Worm (Caenorhabditis elegans) whole organism, early embryonic: ENCODE results near the gene twk-7.

ENCODE experiments used
- F13C5.2 ChIP-seq: sonication (generic microtip); optimal IDR thresholded peaks from 2 replicates; lab custom pipeline; 2017; ENCODE audit warnings: mild to moderate bottlenecking, missing genetic modification characterization, inconsistent platforms, missing compliant biosample characterization
- aly-1 ChIP-seq: sonication (generic microtip); optimal IDR thresholded peaks from 2 replicates; lab custom pipeline; 2016; ENCODE audit warnings: missing genetic modification characterization, missing compliant biosample characterization
- ama-1 ChIP-seq: fragments of 150-350 bp; optimal IDR thresholded peaks from 2 replicates; lab custom pipeline; 2014
- ceh-13 ChIP-seq: fragments of 200-800 bp; sonication (Bioruptor generic); optimal IDR thresholded peaks from 2 replicates; lab custom pipeline; 2018; ENCODE audit warnings: mild to moderate bottlenecking, missing genetic modification characterization, missing compliant biosample characterization
- ets-7 ChIP-seq: sonication (generic microtip); optimal IDR thresholded peaks from 2 replicates; lab custom pipeline; 2016; ENCODE audit warnings: missing genotype, missing genetic modification characterization, missing compliant biosample characterization
- flt-1 ChIP-seq: fragments of 200-800 bp; sonication (Bioruptor generic); IDR thresholded peaks from 2 replicates; pipeline ENCODE4 v1.3.6; 2022; ENCODE audit warnings: missing genetic modification characterization, missing compliant biosample characterization
- hmbx-1 ChIP-seq: sonication (generic microtip); optimal IDR thresholded peaks from 2 replicates; lab custom pipeline; 2016; ENCODE audit warnings: mild to moderate bottlenecking, missing genetic modification characterization, missing compliant biosample characterization
- hnd-1 ChIP-seq: sonication (generic microtip); optimal IDR thresholded peaks from 2 replicates; lab custom pipeline; 2016; ENCODE audit warnings: missing genetic modification characterization, missing compliant biosample characterization
- pes-1 ChIP-seq: fragments of 200-800 bp; sonication (Bioruptor generic); IDR thresholded peaks from 2 replicates; pipeline ENCODE4 v1.3.6; 2022; ENCODE audit warnings: missing genetic modification reagents, missing genetic modification characterization, missing compliant biosample characterization
- scrt-1 ChIP-seq: fragments of 200-800 bp; sonication (Bioruptor generic); IDR thresholded peaks from 2 replicates; pipeline ENCODE4 v1.3.6; 2022; ENCODE audit warnings: missing genetic modification characterization, missing compliant biosample characterization
- tra-4 ChIP-seq: sonication (generic microtip); optimal IDR thresholded peaks from 2 replicates; lab custom pipeline; 2017; ENCODE audit warnings: missing genetic modification characterization, missing compliant biosample characterization

DNA sequence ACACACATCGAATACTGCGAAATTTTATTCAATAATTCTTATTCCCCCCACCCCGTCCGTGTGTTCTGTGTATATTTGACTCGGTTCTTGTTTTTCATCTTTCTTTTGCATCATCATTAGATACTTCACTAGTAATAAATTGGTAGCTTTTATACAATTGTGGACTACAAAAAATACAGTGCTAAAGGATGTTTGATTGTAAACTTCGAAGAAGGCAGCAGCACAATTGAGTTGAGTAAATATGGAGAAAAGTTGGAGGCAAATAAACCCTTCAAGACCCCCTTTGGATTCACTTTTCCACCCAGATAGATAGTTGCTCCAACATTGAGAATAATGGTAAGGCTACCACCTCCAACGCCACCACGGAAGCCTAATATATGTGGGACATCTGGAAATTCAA, 49.8 kb upstream of the twk-7 start, which contains the start of gene B0303.7:
- no peak for TF ChIP-seq ceh-13 (GFP tag; lab: Kevin White, UChicago)
- no peak for TF ChIP-seq hnd-1 (tag; lab: Kevin White, UChicago)
- TF ChIP-seq pes-1 (GFP tag; lab: Robert Waterston, UW), result no peak
- TF ChIP-seq hmbx-1 (tag; lab: Kevin White, UChicago), result no peak
- no peak for TF ChIP-seq scrt-1
- TF ChIP-seq ama-1 (lab: Kevin White, UChicago), result no peak
- TF ChIP-seq F13C5.2 (tag; lab: Kevin White, UChicago), result no peak
- TF ChIP-seq aly-1 (tag; lab: Kevin White, UChicago), result no peak
- no peak for TF ChIP-seq ets-7 (tag; lab: Kevin White, UChicago)
- TF ChIP-seq flt-1 (GFP tag; lab: Robert Waterston, UW), result no peak
- no peak for TF ChIP-seq tra-4 (tag; lab: Kevin White, UChicago)
